Worm (Caenorhabditis elegans): ENCODE results near the gene str-57.

ce11 chrV:15824866-15825265 is 45.6 kb upstream of the str-57 start, which contains the start of gene srbc-50:
- TF ChIP-seq W03F9.2 (tag; optimal IDR thresholded peaks at IDR 0.05) = no peak
- TF ChIP-seq him-1 (tag; optimal IDR thresholded peaks at IDR 0.05) = no peak
- TF ChIP-seq dao-5 (tag; optimal IDR thresholded peaks at IDR 0.05) = no peak
